Fruit fly (Drosophila melanogaster) whole organism, embryonic: ENCODE measurements around the gene Mco1.

Source experiments
- CG10543 ChIP-seq: fragments of 200-800 bp; sonication (Bioruptor generic); optimal IDR thresholded peaks from 3 replicates; lab custom pipeline; 2017; ENCODE audit warnings: missing biosample characterization, mild to moderate bottlenecking, missing genetic modification characterization, moderate library complexity
- CG10959 ChIP-seq: fragments of 200-800 bp; sonication (Bioruptor generic); IDR thresholded peaks from 2 replicates; pipeline ENCODE4 v1.3.6; 2022; ENCODE audit warnings: missing biosample characterization, missing genetic modification characterization
- CG12155 ChIP-seq: fragments of 200-800 bp; sonication (Bioruptor generic); optimal IDR thresholded peaks from 3 replicates; lab custom pipeline; 2016; ENCODE audit warnings: missing biosample characterization, missing genetic modification characterization
- CG14050 ChIP-seq: fragments of 200-800 bp; sonication (Bioruptor generic); IDR thresholded peaks from 3 replicates; pipeline ENCODE4 v1.3.6; 2022; ENCODE audit warnings: missing biosample characterization, missing genetic modification characterization
- CG14860 ChIP-seq: fragments of 200-800 bp; sonication (Bioruptor generic); IDR thresholded peaks from 3 replicates; pipeline ENCODE4 v1.3.6; 2022; ENCODE audit warnings: missing biosample characterization, missing genetic modification characterization; ENCODE audit not compliant: partially characterized antibody
- CG16813 ChIP-seq: fragments of 200-800 bp; sonication (Bioruptor generic); IDR thresholded peaks from 3 replicates; pipeline ENCODE4 v1.3.6; 2022; ENCODE audit warnings: missing biosample characterization, missing genetic modification characterization; ENCODE audit not compliant: partially characterized antibody
- CG3065 ChIP-seq: fragments of 200-800 bp; sonication (Bioruptor generic); optimal IDR thresholded peaks from 2 replicates; lab custom pipeline; 2016; ENCODE audit warnings: missing biosample characterization, missing genetic modification characterization
- CG34224 ChIP-seq: fragments of 200-800 bp; sonication (Bioruptor generic); IDR thresholded peaks from 3 replicates; pipeline ENCODE4 v1.3.6; 2022; ENCODE audit warnings: missing biosample characterization, missing genetic modification characterization; ENCODE audit not compliant: partially characterized antibody
- CG42726 ChIP-seq: fragments of 200-800 bp; sonication (Bioruptor generic); IDR thresholded peaks from 2 replicates; pipeline ENCODE4 v1.3.6; 2022; ENCODE audit warnings: missing biosample characterization, missing genetic modification characterization; ENCODE audit not compliant: partially characterized antibody
- CG4404 ChIP-seq: fragments of 200-800 bp; sonication (Bioruptor generic); IDR thresholded peaks from 2 replicates; pipeline ENCODE4 v1.3.6; 2022; ENCODE audit warnings: missing biosample characterization, missing genetic modification characterization
- CG6683 ChIP-seq: fragments of 200-800 bp; sonication (Bioruptor generic); optimal IDR thresholded peaks from 2 replicates; lab custom pipeline; 2017; ENCODE audit warnings: missing biosample characterization, mild to moderate bottlenecking, missing genetic modification characterization, missing genetic modification reagents
- CG8290 ChIP-seq, 3 experiments: fragments of 200-800 bp; sonication (Bioruptor generic); optimal IDR thresholded peaks; 2 replicates each; lab custom pipeline; 2016 to 2019; ENCODE audit warnings: missing biosample characterization in 3 of 3, missing genetic modification characterization in 3 of 3, mild to moderate bottlenecking in 2 of 3, moderate library complexity in 1 of 3
- CG8944 ChIP-seq: fragments of 200-800 bp; sonication (Bioruptor generic); optimal IDR thresholded peaks from 3 replicates; lab custom pipeline; 2016; ENCODE audit warnings: missing biosample characterization, missing genetic modification characterization
- D ChIP-seq, 2 experiments: fragments of 200-800 bp in 1 of 2; fragments of >200 bp in 1 of 2; sonication (Bioruptor generic) in 1 of 2; optimal IDR thresholded peaks; 2 replicates in 1 of 2; 3 replicates in 1 of 2; lab custom pipeline; 2017; ENCODE audit warnings: mild to moderate bottlenecking in 1 of 2, missing biosample characterization in 1 of 2, missing genetic modification characterization in 1 of 2, missing genetic modification reagents in 1 of 2
- D19A ChIP-seq: fragments of 200-800 bp; optimal IDR thresholded peaks from 3 replicates; lab custom pipeline; 2019; ENCODE audit warnings: missing biosample characterization, mild to moderate bottlenecking, missing genetic modification characterization, moderate library complexity
- Doc3 ChIP-seq: fragments of 200-800 bp; sonication (Bioruptor generic); IDR thresholded peaks from 3 replicates; pipeline ENCODE4 v1.3.6; 2022; ENCODE audit warnings: missing biosample characterization, missing genetic modification characterization; ENCODE audit not compliant: partially characterized antibody
- Gsc ChIP-seq: fragments of 200-800 bp; sonication (Bioruptor generic); IDR thresholded peaks from 2 replicates; pipeline ENCODE4 v1.3.6; 2022; ENCODE audit warnings: missing biosample characterization, missing genetic modification characterization
- Hmx ChIP-seq: fragments of 200-800 bp; sonication (Bioruptor generic); optimal IDR thresholded peaks from 2 replicates; lab custom pipeline; 2016; ENCODE audit warnings: missing biosample characterization, missing genetic modification characterization
- MTF-1 ChIP-seq: fragments of 200-800 bp; sonication (Bioruptor generic); optimal IDR thresholded peaks from 2 replicates; lab custom pipeline; 2018; ENCODE audit warnings: missing biosample characterization, mild to moderate bottlenecking, missing genetic modification characterization, borderline replicate concordance
- Med ChIP-seq: fragments of 200-800 bp; sonication (Bioruptor generic); peaks from one replicate; lab custom pipeline; 2016; ENCODE audit warnings: missing biosample characterization, missing genetic modification characterization, mild to moderate bottlenecking, inconsistent platforms, moderate library complexity
- Pdp1 ChIP-seq, 2 experiments: fragments of 200-800 bp; sonication (Bioruptor generic); optimal IDR thresholded peaks; 3 replicates each; lab custom pipeline; 2016; ENCODE audit warnings: missing biosample characterization in 2 of 2, missing genetic modification characterization in 2 of 2, mild to moderate bottlenecking in 1 of 2, moderate library complexity in 1 of 2
- Poxn ChIP-seq: fragments of 200-800 bp; sonication (Bioruptor generic); IDR thresholded peaks from 2 replicates; pipeline ENCODE4 v1.3.6; 2022; ENCODE audit warnings: missing biosample characterization, missing genetic modification characterization
- Scr ChIP-seq: fragments of 200-800 bp; sonication (Bioruptor generic); IDR thresholded peaks from 2 replicates; pipeline ENCODE4 v1.3.6; 2022; ENCODE audit warnings: missing biosample characterization, missing genetic modification characterization; ENCODE audit not compliant: partially characterized antibody
- Sox100B ChIP-seq: fragments of 200-800 bp; sonication (Bioruptor generic); optimal IDR thresholded peaks from 3 replicates; lab custom pipeline; 2018; ENCODE audit warnings: missing biosample characterization, mild to moderate bottlenecking, missing genetic modification characterization
- Tbp ChIP-seq: fragments of >200 bp; optimal IDR thresholded peaks from 2 replicates; lab custom pipeline; 2018; ENCODE audit warnings: missing biosample characterization, missing genetic modification characterization
- Trl ChIP-seq, 3 experiments: fragments of >200 bp in 2 of 3; fragments of 200-800 bp in 1 of 3; sonication (Bioruptor generic) in 1 of 3; optimal IDR thresholded peaks; 2 replicates in 1 of 3; 3 replicates in 2 of 3; lab custom pipeline; 2016 to 2017; ENCODE audit warnings: missing biosample characterization in 1 of 3, missing genetic modification characterization in 1 of 3
- bbx ChIP-seq: fragments of 200-800 bp; sonication (Bioruptor generic); IDR thresholded peaks from 2 replicates; pipeline ENCODE4 v1.3.6; 2022; ENCODE audit warnings: missing biosample characterization, missing genetic modification characterization; ENCODE audit not compliant: partially characterized antibody
- da ChIP-seq: fragments of 200-800 bp; sonication (Bioruptor generic); optimal IDR thresholded peaks from 2 replicates; lab custom pipeline; 2016; ENCODE audit warnings: missing biosample characterization, missing genetic modification characterization
- dm ChIP-seq: fragments of 200-800 bp; sonication (Bioruptor generic); optimal IDR thresholded peaks from 3 replicates; lab custom pipeline; 2016; ENCODE audit warnings: missing biosample characterization, missing genetic modification characterization
- gce ChIP-seq: fragments of 200-800 bp; sonication (Bioruptor generic); IDR thresholded peaks from 3 replicates; pipeline ENCODE4 v1.3.6; 2022; ENCODE audit warnings: missing biosample characterization, missing genetic modification characterization
- gcm ChIP-seq: fragments of 200-800 bp; sonication (Bioruptor generic); optimal IDR thresholded peaks from 2 replicates; lab custom pipeline; 2019; ENCODE audit warnings: missing biosample characterization, mild to moderate bottlenecking, missing genetic modification characterization, moderate library complexity
- grn ChIP-seq: fragments of 200-800 bp; sonication (Bioruptor generic); optimal IDR thresholded peaks from 3 replicates; lab custom pipeline; 2017; ENCODE audit warnings: missing biosample characterization, missing genetic modification characterization
- hbn ChIP-seq: fragments of 200-800 bp; sonication (Bioruptor generic); IDR thresholded peaks from 2 replicates; pipeline ENCODE4 v1.3.6; 2022; ENCODE audit warnings: missing biosample characterization, missing genetic modification characterization; ENCODE audit not compliant: partially characterized antibody
- hkb ChIP-seq, 2 experiments: fragments of 200-800 bp in 1 of 2; fragments of >200 bp in 1 of 2; sonication (Bioruptor generic) in 1 of 2; IDR thresholded peaks in 1 of 2; optimal IDR thresholded peaks in 1 of 2; 2 replicates each; pipeline versions ENCODE4 v1.3.6 to Lab custom; 2017 to 2022; ENCODE audit warnings: missing biosample characterization in 1 of 2, missing genetic modification characterization in 1 of 2
- knrl ChIP-seq: fragments of 200-800 bp; sonication (Bioruptor generic); IDR thresholded peaks from 3 replicates; pipeline ENCODE4 v1.3.6; 2022; ENCODE audit warnings: missing biosample characterization, missing genetic modification characterization; ENCODE audit not compliant: partially characterized antibody
- lab ChIP-seq: fragments of 200-800 bp; sonication (Bioruptor generic); optimal IDR thresholded peaks from 3 replicates; lab custom pipeline; 2017; ENCODE audit warnings: missing biosample characterization, missing genetic modification characterization, mild to moderate bottlenecking, moderate library complexity, missing genetic modification reagents
- lov ChIP-seq, 2 experiments: fragments of 200-800 bp in 1 of 2; fragments of >200 bp in 1 of 2; sonication (Bioruptor generic) in 1 of 2; IDR thresholded peaks in 1 of 2; optimal IDR thresholded peaks in 1 of 2; 2 replicates in 1 of 2; 3 replicates in 1 of 2; pipeline versions ENCODE4 v1.3.6 to Lab custom; 2017 to 2022; ENCODE audit warnings: missing biosample characterization in 1 of 2, missing genetic modification characterization in 1 of 2
- mirr ChIP-seq: fragments of 200-800 bp; sonication (Bioruptor generic); optimal IDR thresholded peaks from 3 replicates; lab custom pipeline; 2018; ENCODE audit warnings: missing biosample characterization, mild to moderate bottlenecking, missing genetic modification characterization
- prd ChIP-seq, 3 experiments: fragments of >200 bp in 2 of 3; fragments of 200-800 bp in 1 of 3; sonication (Bioruptor generic) in 1 of 3; optimal IDR thresholded peaks in 2 of 3; IDR thresholded peaks in 1 of 3; 2 replicates in 2 of 3; 3 replicates in 1 of 3; pipeline versions ENCODE4 v1.3.6 to Lab custom; 2017 to 2022; ENCODE audit warnings: missing biosample characterization in 1 of 3, missing genetic modification characterization in 1 of 3
- pros ChIP-seq: fragments of 200-800 bp; sonication (Bioruptor generic); optimal IDR thresholded peaks from 3 replicates; lab custom pipeline; 2019; ENCODE audit warnings: missing biosample characterization, mild to moderate bottlenecking, missing genetic modification characterization, moderate library complexity
- pzg ChIP-seq: fragments of 200-800 bp; sonication (Bioruptor generic); optimal IDR thresholded peaks from 3 replicates; lab custom pipeline; 2018; ENCODE audit warnings: missing biosample characterization, mild to moderate bottlenecking, missing genetic modification characterization, moderate library complexity
- repo ChIP-seq: fragments of 200-800 bp; sonication (Bioruptor generic); optimal IDR thresholded peaks from 2 replicates; lab custom pipeline; 2016; ENCODE audit warnings: missing biosample characterization, missing genetic modification characterization
- run ChIP-seq: fragments of 200-800 bp; sonication (Bioruptor generic); optimal IDR thresholded peaks from 3 replicates; lab custom pipeline; 2018; ENCODE audit warnings: missing biosample characterization, mild to moderate bottlenecking, missing genetic modification characterization
- sens ChIP-seq: fragments of 200-800 bp; sonication (Bioruptor generic); peaks from one replicate; lab custom pipeline; 2016; ENCODE audit warnings: missing biosample characterization, missing genetic modification characterization
- vnd ChIP-seq: fragments of 200-800 bp; sonication (Bioruptor generic); IDR thresholded peaks from 3 replicates; pipeline ENCODE4 v1.3.6; 2022; ENCODE audit warnings: missing biosample characterization, missing genetic modification characterization; ENCODE audit not compliant: partially characterized antibody

Mco1 gene

DNA sequence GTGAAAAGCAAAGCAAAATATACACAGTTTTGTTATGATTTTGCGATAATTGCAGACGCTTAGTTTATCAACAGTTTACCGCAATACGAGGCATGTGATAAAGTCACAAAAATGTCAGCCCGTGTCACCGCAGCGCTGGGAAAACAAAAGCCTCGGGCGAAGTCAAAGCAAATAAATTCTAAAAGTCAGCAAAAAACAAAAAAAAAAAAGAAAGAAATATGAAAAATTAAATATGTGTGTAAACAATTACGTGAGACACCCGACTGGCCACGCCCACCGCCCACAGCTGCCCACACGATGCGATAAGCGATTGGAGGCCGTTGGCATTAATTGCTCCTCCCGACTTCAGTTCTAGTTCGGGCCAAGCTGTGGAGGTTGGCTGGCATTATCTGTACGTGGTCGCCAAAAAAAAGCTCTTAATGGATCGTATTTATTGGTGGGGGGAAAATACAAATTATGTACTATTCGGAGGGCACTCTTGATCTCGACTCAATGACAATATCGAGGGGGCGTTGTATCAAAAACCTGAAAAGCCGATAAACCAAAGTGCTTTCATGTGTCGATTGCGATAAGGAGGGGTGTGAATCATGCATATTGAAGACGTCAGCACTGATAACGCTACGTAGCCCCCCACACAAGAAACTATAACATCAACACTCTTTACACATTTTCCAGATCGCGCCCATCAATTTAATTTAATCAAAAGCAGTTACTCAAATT, 43.1 kb downstream of the Mco1 start (continued):
- TF ChIP-seq Pdp1 (GFP tag; optimal IDR thresholded peaks at IDR 0.05; lab: Kevin White, UChicago), result no peak
- no peak for TF ChIP-seq MTF-1 (GFP tag; lab: Kevin White, UChicago)
- no peak for TF ChIP-seq Poxn
- no peak for TF ChIP-seq CG12155 (GFP tag; lab: Kevin White, UChicago)
- TF ChIP-seq mirr (GFP tag; lab: Kevin White, UChicago), result peak; percentile 28
- TF ChIP-seq lab, result peak; percentile 57
- no peak for TF ChIP-seq CG8944
- TF ChIP-seq sens (GFP tag; lab: Kevin White, UChicago), result peak; percentile 51
- TF ChIP-seq CG3065 (GFP tag; lab: Kevin White, UChicago), result peak; percentile 35
- TF ChIP-seq repo (GFP tag; lab: Kevin White, UChicago), result no peak
- no peak for TF ChIP-seq gcm
- no peak for TF ChIP-seq run (tag; lab: Kevin White, UChicago)
- TF ChIP-seq gce (GFP tag; lab: Robert Waterston, UW), result 0 out of 3 replicates have a peak, but pooled peaks have one; percentile 23
- TF ChIP-seq D (optimal IDR thresholded peaks at IDR 0.05; lab: Kevin White, UChicago), result no peak
- no peak for TF ChIP-seq D (GFP tag; optimal IDR thresholded peaks at IDR 0.05; lab: Kevin White, UChicago)
- peak; percentile 64 for TF ChIP-seq grn
- TF ChIP-seq Gsc, result no peak
- no peak for TF ChIP-seq Sox100B
- TF ChIP-seq CG6683, result no peak
- peak; percentile 44 for TF ChIP-seq Med (GFP tag; lab: Kevin White, UChicago)
- TF ChIP-seq CG14860 (GFP tag; lab: Robert Waterston, UW), result no peak
- TF ChIP-seq CG10543 (GFP tag; lab: Kevin White, UChicago), result peak; percentile 9

DNA sequence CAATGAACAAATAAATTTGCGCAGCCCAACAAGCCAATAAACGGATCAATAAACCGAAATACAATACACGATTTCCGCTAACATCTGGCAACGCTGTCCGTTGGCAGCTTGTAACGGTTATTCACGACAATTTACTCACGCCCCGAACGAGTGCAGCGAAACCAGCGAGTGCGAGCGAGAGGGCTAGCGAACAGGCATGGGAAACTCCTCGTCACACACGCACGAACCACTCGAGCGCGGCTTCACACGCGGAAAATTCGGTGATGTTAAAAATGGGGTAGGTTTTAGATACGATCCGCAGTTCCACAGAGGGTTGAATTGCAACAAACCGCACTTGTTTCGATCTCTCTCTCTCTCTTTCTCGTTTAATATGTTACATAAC, 43.7 kb downstream of the Mco1 start:
- peak; percentile 57 for TF ChIP-seq bbx
- TF ChIP-seq knrl (GFP tag; lab: Robert Waterston, UW), result peak; percentile 44; the same call in 1 of the 3 replicates
- no peak for TF ChIP-seq lov (optimal IDR thresholded peaks at IDR 0.05; lab: Kevin White, UChicago)
- no peak for TF ChIP-seq lov (GFP tag; IDR thresholded peaks at IDR 0.05; lab: Robert Waterston, UW)
- TF ChIP-seq pros, result peak; percentile 76
- peak; percentile 53; the same call in 1 of the 2 replicates for TF ChIP-seq hbn
- TF ChIP-seq Scr (GFP tag; lab: Robert Waterston, UW), result peak; percentile 19; the same call in 1 of the 2 replicates
- TF ChIP-seq Hmx (GFP tag; lab: Kevin White, UChicago), result no peak
- 0 out of 3 replicates have a peak, but pooled peaks have one; percentile 27 for TF ChIP-seq CG16813
- TF ChIP-seq CG10959 (GFP tag; lab: Robert Waterston, UW), result no peak
- TF ChIP-seq prd (optimal IDR thresholded peaks at IDR 0.05; lab: Kevin White, UChicago), result no peak
- TF ChIP-seq prd (GFP tag; IDR thresholded peaks at IDR 0.05; lab: Robert Waterston, UW), result no peak
- TF ChIP-seq CG42726 (GFP tag; lab: Robert Waterston, UW), result peak; percentile 67
- 0 out of 3 replicates have a peak, but pooled peaks have one; percentile 27 for TF ChIP-seq CG34224 (GFP tag; lab: Robert Waterston, UW)
- TF ChIP-seq vnd (GFP tag; lab: Robert Waterston, UW), result peak; percentile 34; the same call in 1 of the 3 replicates
- TF ChIP-seq Tbp (GFP tag; lab: Kevin White, UChicago), result no peak
- TF ChIP-seq D19A, result no peak
- TF ChIP-seq Trl (optimal IDR thresholded peaks at IDR 0.05; lab: Kevin White, UChicago), result no peak
- TF ChIP-seq Trl (GFP tag; optimal IDR thresholded peaks at IDR 0.05; lab: Kevin White, UChicago), result no peak
- no peak for TF ChIP-seq Doc3 (GFP tag; lab: Robert Waterston, UW)
- peak; percentile 61 for TF ChIP-seq CG8290 (GFP tag; optimal IDR thresholded peaks at IDR 0.05; lab: Kevin White, UChicago)
- TF ChIP-seq CG8290 (tag; optimal IDR thresholded peaks at IDR 0.05; lab: Kevin White, UChicago), result no peak
- no peak for TF ChIP-seq CG4404 (GFP tag; lab: Robert Waterston, UW)
- peak; percentile 9 for TF ChIP-seq pzg
- peak in 1 of 2 experiments; percentile 84 for TF ChIP-seq Pdp1 (GFP tag; optimal IDR thresholded peaks at IDR 0.05; lab: Kevin White, UChicago)
- TF ChIP-seq hkb (optimal IDR thresholded peaks at IDR 0.05; lab: Kevin White, UChicago), result no peak
- peak; percentile 25; the same call in 1 of the 2 replicates for TF ChIP-seq hkb (GFP tag; IDR thresholded peaks at IDR 0.05; lab: Robert Waterston, UW)
- TF ChIP-seq da (GFP tag; lab: Kevin White, UChicago), result no peak
- peak; percentile 17 for TF ChIP-seq dm (GFP tag; lab: Kevin White, UChicago)
- TF ChIP-seq CG14050, result no peak
